In genomic region chrX:6988632-6989338, dm6 we compare ENCODE assay signal across 1 fruit fly cellular context.
A peak's percentile ranks its signal among the peaks of the same experiment; 100 is the strongest.
TF ChIP-seq lines count a peak whose summit lies in the region.

No protein-coding gene starts in this region.

TF ChIP-seq in whole organism, embryonic, 481 proteins besides CTCF, POLR2A, EP300 and RAD21 (continued from another document):
- no peak for TF ChIP-seq YL-1 (GFP tag; optimal IDR thresholded peaks at IDR 0.05; lab: Kevin White, UChicago)
- no peak for TF ChIP-seq unc-4 (GFP tag; IDR thresholded peaks at IDR 0.05; lab: Robert Waterston, UW; ENCODE audit: partially characterized antibody)
- TF ChIP-seq Camta (GFP tag; optimal IDR thresholded peaks at IDR 0.05; lab: Kevin White, UChicago): no peak
- TF ChIP-seq crp (GFP tag; optimal IDR thresholded peaks at IDR 0.05; lab: Kevin White, UChicago): no peak
- TF ChIP-seq Trl (optimal IDR thresholded peaks at IDR 0.05; lab: Kevin White, UChicago): peak; percentile 72 to 90
- TF ChIP-seq Trl (GFP tag; optimal IDR thresholded peaks at IDR 0.05; lab: Kevin White, UChicago): no peak
- TF ChIP-seq CG8388 (GFP tag; optimal IDR thresholded peaks at IDR 0.05; lab: Kevin White, UChicago): no peak
- TF ChIP-seq CG4328 (GFP tag; optimal IDR thresholded peaks at IDR 0.05; lab: Kevin White, UChicago): no peak
- TF ChIP-seq jigr1 (GFP tag; IDR thresholded peaks at IDR 0.05; lab: Robert Waterston, UW): no peak
- TF ChIP-seq ac (GFP tag; optimal IDR thresholded peaks at IDR 0.05; lab: Kevin White, UChicago): no peak
- TF ChIP-seq CG8478 (optimal IDR thresholded peaks at IDR 0.05; lab: Kevin White, UChicago): no peak
- no peak for TF ChIP-seq hth (optimal IDR thresholded peaks at IDR 0.05; lab: Kevin White, UChicago)
- no peak for TF ChIP-seq CG11247 (GFP tag; IDR thresholded peaks at IDR 0.05; lab: Robert Waterston, UW)
- TF ChIP-seq cwo (GFP tag; optimal IDR thresholded peaks at IDR 0.05; lab: Kevin White, UChicago): no peak
- TF ChIP-seq NC2α (GFP tag; optimal IDR thresholded peaks at IDR 0.05; lab: Kevin White, UChicago): no peak
- TF ChIP-seq eve (GFP tag; optimal IDR thresholded peaks at IDR 0.05; lab: Kevin White, UChicago): no peak
- TF ChIP-seq CG15479 (GFP tag; optimal IDR thresholded peaks at IDR 0.05; lab: Kevin White, UChicago): peak; percentile 32
- no peak for TF ChIP-seq prd (optimal IDR thresholded peaks at IDR 0.05; lab: Kevin White, UChicago)
- no peak for TF ChIP-seq prd (GFP tag; IDR thresholded peaks at IDR 0.05; lab: Robert Waterston, UW)
- TF ChIP-seq yki (optimal IDR thresholded peaks at IDR 0.05; lab: Kevin White, UChicago): peak; percentile 62
- peak; percentile 60 for TF ChIP-seq kni (GFP tag; optimal IDR thresholded peaks at IDR 0.05; lab: Kevin White, UChicago)
- TF ChIP-seq CG13424 (tag; optimal IDR thresholded peaks at IDR 0.05; lab: Kevin White, UChicago): no peak
- TF ChIP-seq salm (tag; optimal IDR thresholded peaks at IDR 0.05; lab: Kevin White, UChicago): no peak
- no peak for TF ChIP-seq CG11560 (tag; IDR thresholded peaks at IDR 0.05; lab: Robert Waterston, UW)
- peak; percentile 46 for TF ChIP-seq sens (GFP tag; lab: Kevin White, UChicago)
- TF ChIP-seq CG8924 (tag; optimal IDR thresholded peaks at IDR 0.05; lab: Kevin White, UChicago): peak; percentile 0
- no peak for TF ChIP-seq peb (GFP tag; IDR thresholded peaks at IDR 0.05; lab: Robert Waterston, UW)
- TF ChIP-seq CG15073 (GFP tag; optimal IDR thresholded peaks at IDR 0.05; lab: Kevin White, UChicago): no peak
- TF ChIP-seq twi (tag; optimal IDR thresholded peaks at IDR 0.05; lab: Kevin White, UChicago): peak; percentile 99
- no peak for TF ChIP-seq nmo (GFP tag; optimal IDR thresholded peaks at IDR 0.05; lab: Kevin White, UChicago)
- TF ChIP-seq knrl (GFP tag; IDR thresholded peaks at IDR 0.05; lab: Robert Waterston, UW; ENCODE audit: partially characterized antibody): no peak
- no peak for TF ChIP-seq dysf (GFP tag; IDR thresholded peaks at IDR 0.05; lab: Robert Waterston, UW)
- TF ChIP-seq CG30431 (GFP tag; optimal IDR thresholded peaks at IDR 0.05; lab: Kevin White, UChicago): no peak
- TF ChIP-seq D19A (tag; optimal IDR thresholded peaks at IDR 0.05; lab: Kevin White, UChicago): no peak
- TF ChIP-seq Kr (GFP tag; optimal IDR thresholded peaks at IDR 0.05; lab: Kevin White, UChicago): peak; percentile 55
- TF ChIP-seq CG12942 (GFP tag; optimal IDR thresholded peaks at IDR 0.05; lab: Kevin White, UChicago): no peak
- TF ChIP-seq MESR4 (GFP tag; optimal IDR thresholded peaks at IDR 0.05; lab: Kevin White, UChicago): no peak
- no peak for TF ChIP-seq CG1603 (tag; optimal IDR thresholded peaks at IDR 0.05; lab: Kevin White, UChicago)
- no peak for TF ChIP-seq CG12071 (GFP tag; optimal IDR thresholded peaks at IDR 0.05; lab: Kevin White, UChicago)
- TF ChIP-seq pfk (GFP tag; optimal IDR thresholded peaks at IDR 0.05; lab: Kevin White, UChicago): peak; percentile 89
- TF ChIP-seq sd (tag; optimal IDR thresholded peaks at IDR 0.05; lab: Kevin White, UChicago): peak; percentile 53
